Worm (Caenorhabditis elegans) whole organism, midembryonic: ENCODE measurements around the gene Y17D7B.4.

Source experiments
- T22C8.4 ChIP-seq: fragments of 200-800 bp; sonication (Bioruptor generic); IDR thresholded peaks from 2 replicates; pipeline ENCODE4 v1.3.6; 2022; ENCODE audit warnings: missing genetic modification characterization, missing compliant biosample characterization
- cog-1 ChIP-seq: sonication (generic microtip); optimal IDR thresholded peaks from 2 replicates; lab custom pipeline; 2016; ENCODE audit warnings: missing genetic modification characterization, missing compliant biosample characterization
- flt-1 ChIP-seq: fragments of 200-800 bp; sonication (Bioruptor generic); IDR thresholded peaks from 2 replicates; pipeline ENCODE4 v1.3.6; 2022; ENCODE audit warnings: missing genetic modification characterization, missing compliant biosample characterization
- med-1 ChIP-seq: sonication (generic microtip); optimal IDR thresholded peaks from 2 replicates; lab custom pipeline; 2017; ENCODE audit warnings: missing genetic modification characterization, mild to moderate bottlenecking, missing compliant biosample characterization, antibody characterized with exemption, missing genetic modification reagents; ENCODE audit not compliant: insufficient read depth
- ref-1 ChIP-seq: fragments of 200-800 bp; sonication (Bioruptor generic); conservative IDR thresholded peaks from 2 replicates; pipeline ENCODE4 v1.3.6; 2022; ENCODE audit warnings: missing genetic modification reagents, missing genetic modification characterization, missing compliant biosample characterization
- tab-1 ChIP-seq: fragments of 200-800 bp; sonication (Bioruptor generic); IDR thresholded peaks from 2 replicates; pipeline ENCODE4 v1.3.6; 2022; ENCODE audit warnings: missing genetic modification characterization, missing compliant biosample characterization
- ztf-23 ChIP-seq: fragments of 200-800 bp; sonication (Bioruptor generic); IDR thresholded peaks from 2 replicates; pipeline ENCODE4 v1.3.6; 2022; ENCODE audit warnings: missing genetic modification reagents, missing genetic modification characterization, missing compliant biosample characterization
- ztf-29 ChIP-seq: fragments of 200-800 bp; sonication (Bioruptor generic); IDR thresholded peaks from 2 replicates; pipeline ENCODE4 v1.3.6; 2022; ENCODE audit warnings: missing genetic modification reagents, missing genetic modification characterization, missing compliant biosample characterization

DNA sequence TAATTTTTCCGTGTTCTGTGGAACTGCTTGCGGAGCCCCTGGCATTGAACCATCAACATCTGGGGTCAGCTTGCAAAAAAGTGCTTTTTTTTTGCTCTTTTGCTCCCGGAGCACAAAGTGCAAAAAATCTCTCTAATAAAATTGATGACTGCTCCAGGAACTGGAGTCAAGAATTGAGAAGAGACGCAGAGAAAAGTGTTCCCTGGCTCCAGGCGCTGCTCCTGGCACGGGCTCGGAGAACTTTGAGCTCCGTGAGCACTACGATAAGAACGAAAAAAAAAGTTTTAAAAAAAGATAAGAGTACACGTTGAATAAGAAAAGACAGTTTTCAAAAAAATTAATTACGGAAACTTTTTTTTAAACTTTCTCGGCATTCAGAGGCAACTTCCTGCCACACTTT, 6.3 kb upstream of the Y17D7B.4 start:
- no peak for TF ChIP-seq ztf-23
- no peak for TF ChIP-seq flt-1 (GFP tag; lab: Robert Waterston, UW)
- no peak for TF ChIP-seq ztf-29 (GFP tag; lab: Robert Waterston, UW)
- no peak for TF ChIP-seq cog-1 (tag; lab: Kevin White, UChicago)
- no peak for TF ChIP-seq T22C8.4 (GFP tag; lab: Robert Waterston, UW)
- TF ChIP-seq tab-1: no peak
- no peak for TF ChIP-seq med-1 (GFP tag; lab: Kevin White, UChicago)
- TF ChIP-seq ref-1: no peak
